Fruit fly (Drosophila melanogaster): Measurements from ENCODE around the gene Pkc98E.

Pkc98E gene

DNA sequence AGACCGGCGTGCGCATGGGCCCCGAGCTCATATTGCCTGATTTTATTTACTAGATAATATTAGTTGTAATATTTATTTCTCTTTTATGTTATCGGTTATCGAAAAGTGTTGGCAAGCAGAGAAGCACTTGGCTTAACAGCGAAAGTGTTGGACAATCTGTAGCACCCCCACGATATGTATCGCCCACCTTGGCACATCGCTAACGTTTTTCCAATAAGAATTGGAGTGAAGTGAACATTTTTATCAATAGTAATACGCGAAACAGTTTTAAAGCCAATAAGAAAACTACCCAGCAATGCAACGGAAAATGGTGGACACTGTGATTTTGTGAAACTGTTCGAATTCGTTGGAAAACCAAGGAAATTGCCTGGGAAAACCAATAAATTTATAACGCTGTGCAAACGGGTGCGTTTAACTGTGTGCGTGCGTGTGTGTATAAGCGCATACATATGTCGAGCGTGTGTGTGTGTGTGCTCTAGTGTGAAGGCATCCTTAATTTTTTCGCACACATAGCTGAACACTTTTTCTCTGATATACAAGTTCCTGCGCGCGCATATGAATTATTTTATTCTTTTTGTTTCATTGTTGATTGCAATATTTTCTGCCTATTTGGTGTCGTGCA lies at the start of gene Pkc98E, which contains the start of gene Slu7 (continued):
- TF ChIP-seq Hr38 (GFP tag; optimal IDR thresholded peaks at IDR 0.05): no peak
- TF ChIP-seq fd85E (GFP tag; optimal IDR thresholded peaks at IDR 0.05): peak; percentile 1
- peak; percentile 57 for TF ChIP-seq fkh (GFP tag; optimal IDR thresholded peaks at IDR 0.05)
- peak; percentile 41 for TF ChIP-seq OdsH (GFP tag; optimal IDR thresholded peaks at IDR 0.05)
- peak; percentile 33 for TF ChIP-seq Lpt (GFP tag; optimal IDR thresholded peaks at IDR 0.05)
- TF ChIP-seq dsx (GFP tag; optimal IDR thresholded peaks at IDR 0.05; ENCODE audit: poor library complexity, severe bottlenecking): no peak
- no peak for TF ChIP-seq CG34406 (GFP tag; optimal IDR thresholded peaks at IDR 0.05)
- peak; percentile 45 for TF ChIP-seq Ets21C (GFP tag; optimal IDR thresholded peaks at IDR 0.05)

DNA sequence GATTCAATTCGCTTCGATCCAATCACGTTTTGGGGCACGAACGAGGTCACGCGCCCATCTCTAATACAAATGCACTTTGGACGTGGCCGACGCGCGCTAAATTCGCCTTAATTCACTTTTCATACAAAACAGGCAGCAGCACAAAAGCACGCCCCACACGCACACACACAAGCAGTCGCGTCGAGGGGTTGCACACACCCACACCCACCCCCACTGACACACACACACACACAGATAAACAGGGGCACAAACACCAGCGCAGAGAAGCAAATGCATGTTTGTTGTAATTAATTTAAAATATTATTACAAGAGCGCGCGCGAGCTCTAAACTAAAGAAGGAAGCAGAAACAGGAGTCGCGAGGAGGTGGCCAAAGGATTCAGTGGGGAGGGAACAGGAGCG lies 49.6 kb upstream of the Pkc98E start:
- no peak for TF ChIP-seq dsx (GFP tag; optimal IDR thresholded peaks at IDR 0.05; ENCODE audit: poor library complexity, severe bottlenecking)
- no peak for TF ChIP-seq CG16779 (tag; optimal IDR thresholded peaks at IDR 0.05)
- TF ChIP-seq dac (GFP tag; optimal IDR thresholded peaks at IDR 0.05): no peak

- TF ChIP-seq Smox (GFP tag; optimal IDR thresholded peaks at IDR 0.05) (no peak), Eip78C (GFP tag) (no peak), CG8632 (GFP tag; optimal IDR thresholded peaks at IDR 0.05) (no peak), CG11294 (GFP tag; IDR thresholded peaks at IDR 0.05) (no peak), CG4318 (GFP tag; optimal IDR thresholded peaks at IDR 0.05) (no peak), CG8319 (GFP tag; optimal IDR thresholded peaks at IDR 0.05) (no peak), CG31627 (GFP tag; optimal IDR thresholded peaks at IDR 0.05) (no peak), CG16779 (tag; optimal IDR thresholded peaks at IDR 0.05) (no peak), vri (GFP tag; optimal IDR thresholded peaks at IDR 0.05) (no peak), Hr39 (GFP tag; optimal IDR thresholded peaks at IDR 0.05) (no peak), CG10631 (GFP tag; optimal IDR thresholded peaks at IDR 0.05) (no peak), Met (GFP tag; optimal IDR thresholded peaks at IDR 0.05) (no peak)
Observed at dm6 chr3R:28990695-28991094, 48.3 kb upstream of the Pkc98E start.

- TF ChIP-seq achi (GFP tag; optimal IDR thresholded peaks at IDR 0.05) (peak; percentile 7), CG6792 (GFP tag; optimal IDR thresholded peaks at IDR 0.05) (peak; percentile 29), esn (GFP tag; optimal IDR thresholded peaks at IDR 0.05) (peak; percentile 71), Eip93F (GFP tag; optimal IDR thresholded peaks at IDR 0.05) (no peak), dsx (GFP tag; optimal IDR thresholded peaks at IDR 0.05; ENCODE audit: poor library complexity, severe bottlenecking) (no peak), CG3919 (GFP tag; optimal IDR thresholded peaks at IDR 0.05) (peak; percentile 35), topi (GFP tag; optimal IDR thresholded peaks at IDR 0.05) (peak; percentile 59), CG8119 (GFP tag; IDR thresholded peaks at IDR 0.05) (no peak), CG6276 (GFP tag; optimal IDR thresholded peaks at IDR 0.05) (no peak), net (GFP tag; optimal IDR thresholded peaks at IDR 0.05) (peak; percentile 13), cyc (GFP tag; optimal IDR thresholded peaks at IDR 0.05) (peak; percentile 30), CG11294 (GFP tag; IDR thresholded peaks at IDR 0.05) (no peak), CG3032 (tag; optimal IDR thresholded peaks at IDR 0.05) (peak; percentile 32), Met (GFP tag; optimal IDR thresholded peaks at IDR 0.05) (peak; percentile 49), Blimp-1 (GFP tag; optimal IDR thresholded peaks at IDR 0.05) (no peak), CG1621 (tag; optimal IDR thresholded peaks at IDR 0.05) (no peak), acj6 (GFP tag; optimal IDR thresholded peaks at IDR 0.05) (peak; percentile 41), Eip78C (GFP tag) (peak; percentile 89), CG6808 (GFP tag; optimal IDR thresholded peaks at IDR 0.05) (peak; percentile 55), Hr38 (GFP tag; optimal IDR thresholded peaks at IDR 0.05) (no peak), Eip75B (GFP tag; optimal IDR thresholded peaks at IDR 0.05) (peak; percentile 35), CG11762 (GFP tag; optimal IDR thresholded peaks at IDR 0.05; ENCODE audit: insufficient read depth) (no peak), CG9139 (GFP tag; optimal IDR thresholded peaks at IDR 0.05) (no peak), dac (GFP tag; optimal IDR thresholded peaks at IDR 0.05) (no peak), Gug (GFP tag; IDR thresholded peaks at IDR 0.05) (no peak), Smox (GFP tag; optimal IDR thresholded peaks at IDR 0.05) (peak; percentile 42), CG8319 (GFP tag; optimal IDR thresholded peaks at IDR 0.05) (peak; percentile 3), CG31627 (GFP tag; optimal IDR thresholded peaks at IDR 0.05) (peak; percentile 51), CG10669 (GFP tag; optimal IDR thresholded peaks at IDR 0.05) (peak; percentile 39), pdm3 (GFP tag; optimal IDR thresholded peaks at IDR 0.05) (peak; percentile 36), ss (GFP tag; optimal IDR thresholded peaks at IDR 0.05) (peak in 1 of 2 experiments; percentile 46), fkh (GFP tag; optimal IDR thresholded peaks at IDR 0.05) (no peak), Ets21C (GFP tag; optimal IDR thresholded peaks at IDR 0.05) (no peak), OdsH (GFP tag; optimal IDR thresholded peaks at IDR 0.05) (peak; percentile 35), CG34406 (GFP tag; optimal IDR thresholded peaks at IDR 0.05) (peak; percentile 37), fd85E (GFP tag; optimal IDR thresholded peaks at IDR 0.05) (no peak)
Observed at dm6 chr3R:28998999-28999398, 40.0 kb upstream of the Pkc98E start.
